Worm (Caenorhabditis elegans) whole organism, L4 larva: ENCODE measurements around the gene CC8.3.

Experiments used
- D1046.2 ChIP-seq: fragments of 200-800 bp; sonication (Bioruptor generic); IDR thresholded peaks from 2 replicates; pipeline ENCODE4 v1.3.6; 2022; ENCODE audit warnings: missing genetic modification characterization, missing compliant biosample characterization
- F10B5.3 ChIP-seq: sonication (generic microtip); optimal IDR thresholded peaks from 2 replicates; lab custom pipeline; 2016; ENCODE audit warnings: mild to moderate bottlenecking, missing genetic modification characterization, missing compliant biosample characterization
- F37D6.2 ChIP-seq: sonication (generic microtip); optimal IDR thresholded peaks from 2 replicates; lab custom pipeline; 2016; ENCODE audit warnings: mild to moderate bottlenecking, missing genetic modification characterization, missing compliant biosample characterization
- F44E2.7 ChIP-seq: fragments of 200-800 bp; sonication (Bioruptor generic); IDR thresholded peaks from 2 replicates; pipeline ENCODE4 v2.1.2; 2022; ENCODE audit warnings: missing genetic modification characterization, missing compliant biosample characterization
- T20F7.1 ChIP-seq: fragments of 200-800 bp; sonication (Bioruptor generic); optimal IDR thresholded peaks from 2 replicates; lab custom pipeline; 2018; ENCODE audit warnings: mild to moderate bottlenecking, missing genetic modification characterization, missing compliant biosample characterization
- T26A8.4 ChIP-seq: fragments of 200-800 bp; sonication (Bioruptor generic); IDR thresholded peaks from 2 replicates; pipeline ENCODE4 v1.3.6; 2022; ENCODE audit warnings: missing genetic modification characterization, missing compliant biosample characterization
- ZK337.2 ChIP-seq: fragments of 200-800 bp; sonication (Bioruptor generic); IDR thresholded peaks from 2 replicates; pipeline ENCODE4 v1.3.6; 2022; ENCODE audit warnings: missing genetic modification reagents, missing genetic modification characterization, missing compliant biosample characterization
- aha-1 ChIP-seq: fragments of 150-350 bp; peaks from one replicate; lab custom pipeline; 2014; ENCODE audit warnings: missing biosample characterization, missing genetic modification characterization
- attf-4 ChIP-seq: sonication (generic microtip); optimal IDR thresholded peaks from 3 replicates; lab custom pipeline; 2017; ENCODE audit warnings: missing biosample characterization, missing genetic modification characterization
- ceh-28 ChIP-seq: fragments of 150-350 bp; optimal IDR thresholded peaks from 2 replicates; lab custom pipeline; 2014; ENCODE audit warnings: missing biosample characterization, missing genetic modification reagents, missing genetic modification characterization
- ceh-44 ChIP-seq: fragments of 200-800 bp; sonication (Bioruptor generic); IDR thresholded peaks from 2 replicates; pipeline ENCODE4 v1.3.6; 2022; ENCODE audit warnings: missing genetic modification reagents, missing genetic modification characterization, missing compliant biosample characterization
- ces-1 ChIP-seq: fragments of 150-350 bp; sonication (generic microtip); optimal IDR thresholded peaks from 4 replicates; lab custom pipeline; 2014; ENCODE audit warnings: missing biosample characterization, missing genetic modification reagents, missing genetic modification characterization
- daf-12 ChIP-seq: fragments of 150-350 bp; optimal IDR thresholded peaks from 2 replicates; lab custom pipeline; 2014; ENCODE audit warnings: missing biosample characterization, missing genetic modification reagents, missing genetic modification characterization
- daf-16 ChIP-seq, 3 experiments: sonication (generic microtip); optimal IDR thresholded peaks; 2 replicates each; lab custom pipeline; 2016 to 2017; ENCODE audit warnings: missing genetic modification characterization in 3 of 3, missing genetic modification reagents in 3 of 3, mild to moderate bottlenecking in 2 of 3, missing compliant biosample characterization in 2 of 3, missing biosample characterization in 1 of 3, moderate library complexity in 1 of 3
- dve-1 ChIP-seq: sonication (generic microtip); optimal IDR thresholded peaks from 2 replicates; lab custom pipeline; 2017; ENCODE audit warnings: antibody characterized with exemption, mild to moderate bottlenecking, missing genetic modification characterization, missing compliant biosample characterization; ENCODE audit not compliant: insufficient read depth
- egl-27 ChIP-seq: sonication (generic microtip); optimal IDR thresholded peaks from 3 replicates; lab custom pipeline; 2017; ENCODE audit warnings: missing biosample characterization, missing genetic modification reagents, missing genetic modification characterization
- fkh-10 ChIP-seq: fragments of 150-350 bp; optimal IDR thresholded peaks from 2 replicates; lab custom pipeline; 2014; ENCODE audit warnings: missing biosample characterization, missing genetic modification reagents, missing genetic modification characterization
- hlh-11 ChIP-seq: fragments of 200-800 bp; sonication (Bioruptor generic); optimal IDR thresholded peaks from 2 replicates; lab custom pipeline; 2018; ENCODE audit warnings: mild to moderate bottlenecking, missing genetic modification characterization, missing compliant biosample characterization
- hmg-1.1 ChIP-seq: fragments of 200-800 bp; sonication (Bioruptor generic); IDR thresholded peaks from 2 replicates; pipeline ENCODE4 v1.3.6; 2022; ENCODE audit warnings: missing genetic modification reagents, missing genetic modification characterization, missing compliant biosample characterization
- jun-1 ChIP-seq: fragments of 150-350 bp; optimal IDR thresholded peaks from 2 replicates; lab custom pipeline; 2014; ENCODE audit warnings: missing biosample characterization, missing genetic modification reagents, missing genetic modification characterization
- lin-13 ChIP-seq: fragments of 150-350 bp; optimal IDR thresholded peaks from 2 replicates; lab custom pipeline; 2014; ENCODE audit warnings: missing biosample characterization, missing genetic modification reagents, missing genetic modification characterization
- lin-38 ChIP-seq: fragments of 200-800 bp; sonication (Bioruptor generic); IDR thresholded peaks from 2 replicates; pipeline ENCODE4 v1.3.6; 2022; ENCODE audit warnings: missing genetic modification reagents, missing genetic modification characterization, missing compliant biosample characterization
- madf-9 ChIP-seq: fragments of 200-800 bp; sonication (Bioruptor generic); conservative IDR thresholded peaks from 2 replicates; pipeline ENCODE4 v1.3.6; 2022; ENCODE audit warnings: missing genetic modification reagents, missing genetic modification characterization, missing compliant biosample characterization
- mdl-1 ChIP-seq, 2 experiments: fragments of 150-350 bp in 1 of 2; sonication (generic microtip) in 1 of 2; optimal IDR thresholded peaks; 2 replicates each; lab custom pipeline; 2014 to 2017; ENCODE audit warnings: missing biosample characterization in 2 of 2, missing genetic modification characterization in 2 of 2
- mep-1 ChIP-seq: fragments of 150-350 bp; sonication (generic microtip); optimal IDR thresholded peaks from 3 replicates; lab custom pipeline; 2014; ENCODE audit warnings: missing biosample characterization, missing genetic modification characterization
- mes-2 ChIP-seq: sonication (generic microtip); optimal IDR thresholded peaks from 2 replicates; lab custom pipeline; 2016; ENCODE audit warnings: missing genotype, mild to moderate bottlenecking, missing genetic modification characterization, missing compliant biosample characterization; ENCODE audit not compliant: poor library complexity, severe bottlenecking
- mxl-3 ChIP-seq: fragments of 200-800 bp; sonication (Bioruptor generic); optimal IDR thresholded peaks from 2 replicates; lab custom pipeline; 2018; ENCODE audit warnings: mild to moderate bottlenecking, missing genetic modification characterization, missing compliant biosample characterization
- nhr-11 ChIP-seq: fragments of 150-350 bp; optimal IDR thresholded peaks from 2 replicates; lab custom pipeline; 2014; ENCODE audit warnings: missing biosample characterization, missing genetic modification characterization
- nhr-25 ChIP-seq: sonication (generic microtip); optimal IDR thresholded peaks from 2 replicates; lab custom pipeline; 2017; ENCODE audit warnings: missing genetic modification characterization, mild to moderate bottlenecking, missing compliant biosample characterization, antibody characterized with exemption, moderate library complexity, borderline replicate concordance; ENCODE audit not compliant: insufficient read depth
- nhr-28 ChIP-seq: fragments of 150-350 bp; optimal IDR thresholded peaks from 2 replicates; lab custom pipeline; 2014; ENCODE audit warnings: missing biosample characterization, missing genetic modification characterization
- nhr-6 ChIP-seq: fragments of 150-350 bp; optimal IDR thresholded peaks from 2 replicates; lab custom pipeline; 2014; ENCODE audit warnings: missing biosample characterization, missing genetic modification characterization
- nhr-76 ChIP-seq: fragments of 150-350 bp; optimal IDR thresholded peaks from 2 replicates; lab custom pipeline; 2014; ENCODE audit warnings: missing biosample characterization, missing genetic modification characterization
- nhr-77 ChIP-seq: fragments of 150-350 bp; optimal IDR thresholded peaks from 2 replicates; lab custom pipeline; 2014; ENCODE audit warnings: missing biosample characterization, missing genetic modification characterization
- pha-4 ChIP-seq, 2 experiments: fragments of 150-350 bp in 1 of 2; fragments of 200-800 bp in 1 of 2; sonication (Bioruptor generic) in 1 of 2; IDR thresholded peaks in 1 of 2; optimal IDR thresholded peaks in 1 of 2; 2 replicates each; pipeline versions ENCODE4 v1.3.6 to Lab custom; 2014 to 2022; ENCODE audit warnings: missing genetic modification characterization in 2 of 2, missing genetic modification reagents in 2 of 2, missing biosample characterization in 1 of 2, missing compliant biosample characterization in 1 of 2
- php-3 ChIP-seq: fragments of 200-800 bp; sonication (Bioruptor generic); IDR thresholded peaks from 2 replicates; pipeline ENCODE4 v1.3.6; 2022; ENCODE audit warnings: missing genetic modification reagents, missing genetic modification characterization, missing compliant biosample characterization
- pqm-1 ChIP-seq: sonication (generic microtip); optimal IDR thresholded peaks from 2 replicates; lab custom pipeline; 2017; ENCODE audit warnings: missing biosample characterization, missing genetic modification characterization
- rbr-2 ChIP-seq: sonication (generic microtip); optimal IDR thresholded peaks from 2 replicates; lab custom pipeline; 2016; ENCODE audit warnings: missing genotype, missing genetic modification characterization, missing compliant biosample characterization
- saeg-2 ChIP-seq: fragments of 200-800 bp; sonication (Bioruptor generic); IDR thresholded peaks from 2 replicates; pipeline ENCODE4 v1.3.6; 2022; ENCODE audit warnings: missing genetic modification reagents, missing genetic modification characterization, missing compliant biosample characterization
- sdz-12 ChIP-seq: fragments of 200-800 bp; sonication (Bioruptor generic); optimal IDR thresholded peaks from 2 replicates; lab custom pipeline; 2018; ENCODE audit warnings: mild to moderate bottlenecking, missing genetic modification characterization, missing compliant biosample characterization
- set-16 ChIP-seq: fragments of 200-800 bp; sonication (Bioruptor generic); IDR thresholded peaks from 2 replicates; pipeline ENCODE4 v1.3.6; 2022; ENCODE audit warnings: missing genetic modification reagents, missing genetic modification characterization, missing compliant biosample characterization
- snpc-4 ChIP-seq: fragments of 150-350 bp; optimal IDR thresholded peaks from 2 replicates; lab custom pipeline; 2014; ENCODE audit warnings: missing biosample characterization, missing genetic modification characterization
- spr-3 ChIP-seq: fragments of 200-800 bp; sonication (Bioruptor generic); optimal IDR thresholded peaks from 2 replicates; lab custom pipeline; 2018; ENCODE audit warnings: mild to moderate bottlenecking, missing genetic modification characterization, missing compliant biosample characterization
- tag-97 ChIP-seq: fragments of 200-800 bp; sonication (Bioruptor generic); IDR thresholded peaks from 2 replicates; pipeline ENCODE4 v1.3.6; 2022; ENCODE audit warnings: missing genetic modification characterization, missing compliant biosample characterization
- tra-1 ChIP-seq: fragments of 200-800 bp; sonication (Bioruptor generic); IDR thresholded peaks from 2 replicates; pipeline ENCODE4 v1.3.6; 2022; ENCODE audit warnings: missing genetic modification reagents, missing genetic modification characterization, missing compliant biosample characterization
- zag-1 ChIP-seq: fragments of 150-350 bp; optimal IDR thresholded peaks from 2 replicates; lab custom pipeline; 2014; ENCODE audit warnings: missing biosample characterization, missing genetic modification characterization
- zip-11 ChIP-seq: fragments of 200-800 bp; sonication (Bioruptor generic); IDR thresholded peaks from 2 replicates; pipeline ENCODE4 v1.3.6; 2022; ENCODE audit warnings: missing genetic modification characterization, missing compliant biosample characterization

Gene CC8.3

DNA sequence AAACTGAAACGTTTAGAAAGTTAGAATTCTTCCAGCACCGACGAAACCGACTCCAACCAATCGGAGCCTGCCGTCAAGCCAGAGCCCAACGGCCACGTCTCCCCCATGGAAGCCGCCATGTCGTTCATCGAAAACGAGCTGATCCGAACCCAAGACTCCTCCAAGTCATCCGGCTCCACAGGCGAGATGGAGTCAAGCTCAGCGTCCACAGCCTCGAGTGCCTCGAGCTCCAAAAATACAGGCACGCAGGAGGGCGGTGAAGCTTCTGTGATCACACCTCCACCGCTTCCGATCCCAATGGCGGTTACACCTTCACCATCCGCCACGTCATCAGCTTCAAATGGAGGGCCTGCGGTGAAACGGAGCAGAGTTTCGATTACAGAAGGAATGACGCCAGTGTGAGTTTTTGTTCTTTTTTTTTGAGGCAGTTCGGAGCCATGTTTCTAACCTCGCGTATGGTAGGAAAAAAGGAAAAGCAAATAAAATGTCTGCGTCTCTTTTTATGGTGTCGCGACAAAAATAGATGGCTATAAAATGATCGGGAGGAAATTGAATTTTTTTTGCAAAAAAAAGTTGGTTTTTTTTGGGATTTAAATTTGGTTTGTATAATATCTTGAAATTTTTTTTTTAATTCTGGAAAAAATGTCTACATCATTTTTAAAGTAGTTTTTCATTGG, 3.7 kb downstream of the CC8.3 start:
- TF ChIP-seq zip-11 (no peak), nhr-28 (tag; lab: Kevin White, UChicago) (peak; percentile 27), php-3 (GFP tag; lab: Robert Waterston, UW) (0 out of 2 replicates have a peak, but pooled peaks have one; percentile 16), dve-1 (tag; lab: Kevin White, UChicago) (peak; percentile 5), nhr-25 (tag; lab: Kevin White, UChicago) (no peak), set-16 (peak; percentile 88), daf-12 (tag; lab: Kevin White, UChicago) (no peak), mxl-3 (GFP tag; lab: Kevin White, UChicago) (no peak)

- TF ChIP-seq mep-1 (tag; lab: Kevin White, UChicago), result peak; percentile 68
- TF ChIP-seq lin-13 (GFP tag; lab: Kevin White, UChicago), result no peak
- TF ChIP-seq nhr-11, result no peak
- peak; percentile 77 for TF ChIP-seq T26A8.4 (GFP tag; lab: Robert Waterston, UW)
- TF ChIP-seq D1046.2 (GFP tag; lab: Robert Waterston, UW), result no peak
- TF ChIP-seq sdz-12 (GFP tag; lab: Kevin White, UChicago), result no peak
- peak; percentile 26 for TF ChIP-seq spr-3 (GFP tag; lab: Kevin White, UChicago)
- peak; percentile 94 for TF ChIP-seq hmg-1.1
- no peak for TF ChIP-seq nhr-77
- TF ChIP-seq nhr-25 (tag; lab: Kevin White, UChicago), result no peak
- no peak for TF ChIP-seq pqm-1 (tag; lab: Kevin White, UChicago)
- TF ChIP-seq nhr-76 (tag; lab: Kevin White, UChicago), result no peak
- TF ChIP-seq rbr-2 (tag; lab: Kevin White, UChicago), result peak; percentile 79
- TF ChIP-seq pha-4 (GFP tag; IDR thresholded peaks at IDR 0.05; lab: Robert Waterston, UW), result peak; percentile 78; the same call in 1 of the 2 replicates
- no peak for TF ChIP-seq pha-4 (tag; optimal IDR thresholded peaks at IDR 0.05; lab: Kevin White, UChicago)
- peak; percentile 99 for TF ChIP-seq aha-1 (tag; lab: Kevin White, UChicago)
- TF ChIP-seq fkh-10, result no peak
- TF ChIP-seq daf-12 (tag; lab: Kevin White, UChicago), result no peak
- peak; percentile 62 for TF ChIP-seq F37D6.2 (tag; lab: Kevin White, UChicago)
- no peak for TF ChIP-seq snpc-4 (tag; lab: Kevin White, UChicago)
- TF ChIP-seq daf-16 (GFP tag; optimal IDR thresholded peaks at IDR 0.05; lab: Kevin White, UChicago), result peak; percentile 10 to 56
- peak; percentile 68 for TF ChIP-seq daf-16 (tag; optimal IDR thresholded peaks at IDR 0.05; lab: Kevin White, UChicago)
- peak; percentile 64 for TF ChIP-seq nhr-28 (tag; lab: Kevin White, UChicago)
- no peak for TF ChIP-seq ceh-28 (tag; lab: Kevin White, UChicago)
- no peak for TF ChIP-seq F44E2.7 (GFP tag; lab: Robert Waterston, UW)
- no peak for TF ChIP-seq ces-1 (GFP tag; lab: Kevin White, UChicago)
- peak; percentile 78 to 88 for TF ChIP-seq mdl-1 (tag; optimal IDR thresholded peaks at IDR 0.05; lab: Kevin White, UChicago)
- TF ChIP-seq tra-1 (GFP tag; lab: Robert Waterston, UW), result 0 out of 2 replicates have a peak, but pooled peaks have one; percentile 19
- peak; percentile 92 for TF ChIP-seq hlh-11 (tag; lab: Kevin White, UChicago)
- no peak for TF ChIP-seq zag-1 (tag; lab: Kevin White, UChicago)
- no peak for TF ChIP-seq tag-97 (GFP tag; lab: Robert Waterston, UW)
- no peak for TF ChIP-seq jun-1 (tag; lab: Kevin White, UChicago)
- TF ChIP-seq attf-4, result no peak
- TF ChIP-seq nhr-6 (tag; lab: Kevin White, UChicago), result peak; percentile 81
- TF ChIP-seq T20F7.1 (GFP tag; lab: Kevin White, UChicago), result no peak
- no peak for TF ChIP-seq zip-11
- peak; percentile 98 for TF ChIP-seq madf-9 (GFP tag; lab: Robert Waterston, UW)
- TF ChIP-seq ceh-44 (GFP tag; lab: Robert Waterston, UW), result no peak
- peak; percentile 13 for TF ChIP-seq F10B5.3
- no peak for TF ChIP-seq ZK337.2 (GFP tag; lab: Robert Waterston, UW)
- TF ChIP-seq lin-38 (GFP tag; lab: Robert Waterston, UW), result peak; percentile 69
- no peak for TF ChIP-seq egl-27 (tag; lab: Kevin White, UChicago)
- TF ChIP-seq mes-2, result no peak
- 0 out of 2 replicates have a peak, but pooled peaks have one; percentile 64 for TF ChIP-seq saeg-2 (GFP tag; lab: Robert Waterston, UW)
Observed at ce11 chrIV:3636528-3637129, 5.5 kb downstream of the CC8.3 start, which contains the start of gene madf-9. Gene madf-9, plus strand, starts transcription at chrIV:3637079.
